Fruit fly (Drosophila melanogaster) whole organism, embryonic: ENCODE data around the gene unc-119.
A peak's percentile ranks its signal among the peaks of the same experiment; 100 is the strongest.

ENCODE experiments used
- Antp ChIP-seq: fragments of 200-800 bp; sonication (Bioruptor generic); optimal IDR thresholded peaks from 3 replicates; lab custom pipeline; 2016; ENCODE audit warnings: missing biosample characterization, missing genetic modification characterization
- Awh ChIP-seq: fragments of 200-800 bp; sonication (Bioruptor generic); IDR thresholded peaks from 2 replicates; pipeline ENCODE4, ENCODE4 v1.3.6; 2022; ENCODE audit warnings: missing biosample characterization, missing genetic modification characterization
- BEAF-32 ChIP-seq: fragments of 200-800 bp; sonication (Bioruptor generic); optimal IDR thresholded peaks from 3 replicates; lab custom pipeline; 2017; ENCODE audit warnings: missing biosample characterization, missing genetic modification characterization, mild to moderate bottlenecking, moderate library complexity, missing genetic modification reagents
- CG10267 ChIP-seq: fragments of 200-800 bp; sonication (Bioruptor generic); optimal IDR thresholded peaks from 2 replicates; lab custom pipeline; 2018; ENCODE audit warnings: missing biosample characterization, mild to moderate bottlenecking, missing genetic modification characterization, moderate library complexity
- CG11093 ChIP-seq: fragments of 200-800 bp; sonication (Bioruptor generic); IDR thresholded peaks from 3 replicates; pipeline ENCODE4 v1.3.6; 2022; ENCODE audit warnings: missing biosample characterization, missing genetic modification characterization
- CG11560 ChIP-seq: fragments of 200-800 bp; sonication (Bioruptor generic); IDR thresholded peaks from 3 replicates; pipeline ENCODE4 v1.3.6; 2022; ENCODE audit warnings: missing biosample characterization, missing genetic modification characterization
- CG11696 ChIP-seq: fragments of 200-800 bp; sonication (Bioruptor generic); IDR thresholded peaks from 2 replicates; pipeline ENCODE4 v1.3.6; 2022; ENCODE audit warnings: missing biosample characterization, missing genetic modification characterization
- CG12236 ChIP-seq: fragments of 200-800 bp; sonication (Bioruptor generic); optimal IDR thresholded peaks from 2 replicates; lab custom pipeline; 2016; ENCODE audit warnings: missing biosample characterization, missing genetic modification characterization
- CG12391 ChIP-seq: fragments of 200-800 bp; sonication (Bioruptor generic); optimal IDR thresholded peaks from 3 replicates; lab custom pipeline; 2018; ENCODE audit warnings: missing biosample characterization, mild to moderate bottlenecking, missing genetic modification characterization, moderate library complexity
- CG14441 ChIP-seq: fragments of 200-800 bp; sonication (Bioruptor generic); IDR thresholded peaks from 2 replicates; pipeline ENCODE4 v1.3.6; 2022; ENCODE audit warnings: missing biosample characterization, missing genetic modification characterization
- CG14860 ChIP-seq: fragments of 200-800 bp; sonication (Bioruptor generic); IDR thresholded peaks from 3 replicates; pipeline ENCODE4 v1.3.6; 2022; ENCODE audit warnings: missing biosample characterization, missing genetic modification characterization; ENCODE audit not compliant: partially characterized antibody
- CG15696 ChIP-seq: fragments of 200-800 bp; sonication (Bioruptor generic); optimal IDR thresholded peaks from 2 replicates; lab custom pipeline; 2019; ENCODE audit warnings: missing biosample characterization, mild to moderate bottlenecking, missing genetic modification characterization, moderate library complexity
- CG16813 ChIP-seq: fragments of 200-800 bp; sonication (Bioruptor generic); IDR thresholded peaks from 3 replicates; pipeline ENCODE4 v1.3.6; 2022; ENCODE audit warnings: missing biosample characterization, missing genetic modification characterization; ENCODE audit not compliant: partially characterized antibody
- CG16815 ChIP-seq: fragments of 200-800 bp; sonication (Bioruptor generic); optimal IDR thresholded peaks from 3 replicates; lab custom pipeline; 2017; ENCODE audit warnings: missing biosample characterization, mild to moderate bottlenecking, missing genetic modification characterization
- CG17612 ChIP-seq: fragments of 200-800 bp; sonication (Bioruptor generic); IDR thresholded peaks from 2 replicates; pipeline ENCODE4 v1.3.6; 2022; ENCODE audit warnings: missing biosample characterization, missing genetic modification characterization
- CG1792 ChIP-seq: fragments of 200-800 bp; sonication (Bioruptor generic); optimal IDR thresholded peaks from 2 replicates; lab custom pipeline; 2016; ENCODE audit warnings: missing biosample characterization, missing genetic modification characterization
- CG2129 ChIP-seq: fragments of 200-800 bp; sonication (Bioruptor generic); IDR thresholded peaks from 2 replicates; pipeline ENCODE4 v1.3.6; 2022; ENCODE audit warnings: missing biosample characterization, missing genetic modification characterization; ENCODE audit not compliant: partially characterized antibody
- CG2875 ChIP-seq: fragments of 200-800 bp; sonication (Bioruptor generic); optimal IDR thresholded peaks from 2 replicates; lab custom pipeline; 2017; ENCODE audit warnings: missing biosample characterization, mild to moderate bottlenecking, missing genetic modification characterization, missing genetic modification reagents
- CG2889 ChIP-seq: fragments of 200-800 bp; sonication (Bioruptor generic); IDR thresholded peaks from 3 replicates; pipeline ENCODE4 v1.3.6; 2022; ENCODE audit warnings: missing biosample characterization, missing genetic modification characterization
- CG3281 ChIP-seq: fragments of 200-800 bp; sonication (Bioruptor generic); optimal IDR thresholded peaks from 3 replicates; lab custom pipeline; 2017; ENCODE audit warnings: missing biosample characterization, mild to moderate bottlenecking, missing genetic modification characterization
- CG8388 ChIP-seq: fragments of 200-800 bp; sonication (Bioruptor generic); optimal IDR thresholded peaks from 2 replicates; lab custom pipeline; 2019; ENCODE audit warnings: missing biosample characterization, mild to moderate bottlenecking, missing genetic modification characterization, moderate library complexity
- CG8765 ChIP-seq: fragments of 200-800 bp; sonication (Bioruptor generic); IDR thresholded peaks from 2 replicates; pipeline ENCODE4 v1.3.6; 2022; ENCODE audit warnings: missing biosample characterization, missing genetic modification characterization
- CG9727 ChIP-seq: fragments of 200-800 bp; sonication (Bioruptor generic); optimal IDR thresholded peaks from 3 replicates; lab custom pipeline; 2017; ENCODE audit warnings: missing biosample characterization, mild to moderate bottlenecking, missing genetic modification characterization
- Dek ChIP-seq: fragments of 200-800 bp; sonication (Bioruptor generic); optimal IDR thresholded peaks from 3 replicates; lab custom pipeline; 2019; ENCODE audit warnings: missing biosample characterization, mild to moderate bottlenecking, missing genetic modification characterization, moderate library complexity
- Dip2 ChIP-seq: fragments of 200-800 bp; sonication (Bioruptor generic); IDR thresholded peaks from 2 replicates; pipeline ENCODE4 v1.3.6; 2022; ENCODE audit warnings: missing biosample characterization, missing genetic modification characterization
- Dll ChIP-seq: fragments of 200-800 bp; sonication (Bioruptor generic); IDR thresholded peaks from 4 replicates; pipeline ENCODE4 v1.3.6; 2022; ENCODE audit warnings: missing biosample characterization, missing genetic modification characterization; ENCODE audit not compliant: partially characterized antibody
- E2f2 ChIP-seq: fragments of 200-800 bp; sonication (Bioruptor generic); IDR thresholded peaks from 2 replicates; pipeline ENCODE4 v1.3.6; 2022; ENCODE audit warnings: missing biosample characterization, missing genetic modification characterization
- Ets65A ChIP-seq: fragments of 200-800 bp; sonication (Bioruptor generic); peaks from one replicate; lab custom pipeline; 2016; ENCODE audit warnings: missing biosample characterization, missing genetic modification characterization
- Hmx ChIP-seq: fragments of 200-800 bp; sonication (Bioruptor generic); optimal IDR thresholded peaks from 2 replicates; lab custom pipeline; 2016; ENCODE audit warnings: missing biosample characterization, missing genetic modification characterization
- Xbp1 ChIP-seq: fragments of 200-800 bp; sonication (Bioruptor generic); optimal IDR thresholded peaks from 3 replicates; lab custom pipeline; 2016; ENCODE audit warnings: missing biosample characterization, mild to moderate bottlenecking, missing genetic modification characterization
- YL-1 ChIP-seq: fragments of 200-800 bp; sonication (Bioruptor generic); optimal IDR thresholded peaks from 3 replicates; lab custom pipeline; 2017; ENCODE audit warnings: missing biosample characterization, mild to moderate bottlenecking, missing genetic modification characterization
- ase ChIP-seq: fragments of 200-800 bp; sonication (Bioruptor generic); IDR thresholded peaks from 3 replicates; pipeline ENCODE4 v1.3.6; 2022; ENCODE audit warnings: missing biosample characterization, missing genetic modification characterization
- br ChIP-seq: fragments of >200 bp; optimal IDR thresholded peaks from 2 replicates; lab custom pipeline; 2017
- cato ChIP-seq: fragments of 200-800 bp; sonication (Bioruptor generic); optimal IDR thresholded peaks from 2 replicates; lab custom pipeline; 2016; ENCODE audit warnings: missing biosample characterization, missing genetic modification characterization, borderline replicate concordance
- dan ChIP-seq: fragments of 200-800 bp; sonication (Bioruptor generic); IDR thresholded peaks from 2 replicates; pipeline ENCODE4 v1.3.6; 2022; ENCODE audit warnings: missing biosample characterization, missing genetic modification characterization
- dmrt11E ChIP-seq: fragments of 200-800 bp; sonication (Bioruptor generic); optimal IDR thresholded peaks from 3 replicates; lab custom pipeline; 2018; ENCODE audit warnings: missing biosample characterization, mild to moderate bottlenecking, missing genetic modification characterization, moderate library complexity
- dysf ChIP-seq: fragments of 200-800 bp; sonication (Bioruptor generic); IDR thresholded peaks from 3 replicates; pipeline ENCODE4 v1.3.6; 2022; ENCODE audit warnings: missing biosample characterization, missing genetic modification characterization
- gem ChIP-seq: fragments of 200-800 bp; sonication (Bioruptor generic); optimal IDR thresholded peaks from 2 replicates; lab custom pipeline; 2019; ENCODE audit warnings: missing biosample characterization, mild to moderate bottlenecking, missing genetic modification characterization, moderate library complexity
- gro ChIP-seq: fragments of 200-800 bp; sonication (Bioruptor generic); optimal IDR thresholded peaks from 2 replicates; lab custom pipeline; 2016; ENCODE audit warnings: missing biosample characterization, missing genetic modification characterization
- kni ChIP-seq: fragments of 200-800 bp; sonication (Bioruptor generic); optimal IDR thresholded peaks from 3 replicates; lab custom pipeline; 2017; ENCODE audit warnings: mild to moderate bottlenecking, missing biosample characterization, missing genetic modification reagents, missing genetic modification characterization
- lmd ChIP-seq: fragments of 200-800 bp; sonication (Bioruptor generic); IDR thresholded peaks from 2 replicates; pipeline ENCODE4 v1.3.6; 2022; ENCODE audit warnings: missing biosample characterization, missing genetic modification characterization
- lov ChIP-seq, 2 experiments: fragments of 200-800 bp in 1 of 2; fragments of >200 bp in 1 of 2; sonication (Bioruptor generic) in 1 of 2; IDR thresholded peaks in 1 of 2; optimal IDR thresholded peaks in 1 of 2; 2 replicates in 1 of 2; 3 replicates in 1 of 2; pipeline versions ENCODE4 v1.3.6 to Lab custom; 2017 to 2022; ENCODE audit warnings: missing biosample characterization in 1 of 2, missing genetic modification characterization in 1 of 2
- luna ChIP-seq: fragments of 200-800 bp; sonication (Bioruptor generic); optimal IDR thresholded peaks from 2 replicates; lab custom pipeline; 2016; ENCODE audit warnings: missing biosample characterization, missing genetic modification characterization
- mld ChIP-seq: fragments of 200-800 bp; sonication (Bioruptor generic); IDR thresholded peaks from 3 replicates; pipeline ENCODE4 v1.3.6; 2022; ENCODE audit warnings: missing biosample characterization, missing genetic modification characterization; ENCODE audit not compliant: partially characterized antibody
- nmo ChIP-seq: fragments of 200-800 bp; sonication (Bioruptor generic); optimal IDR thresholded peaks from 2 replicates; lab custom pipeline; 2018; ENCODE audit warnings: missing biosample characterization, mild to moderate bottlenecking, missing genetic modification characterization, moderate library complexity
- sisA ChIP-seq: fragments of 200-800 bp; sonication (Bioruptor generic); IDR thresholded peaks from 2 replicates; pipeline ENCODE4 v1.3.6; 2022; ENCODE audit warnings: missing biosample characterization, missing genetic modification characterization
- tna ChIP-seq: fragments of 200-800 bp; sonication (Bioruptor generic); IDR thresholded peaks from 2 replicates; pipeline ENCODE4 v1.3.6; 2022; ENCODE audit warnings: missing biosample characterization, missing genetic modification characterization; ENCODE audit not compliant: partially characterized antibody
- tx ChIP-seq: fragments of 200-800 bp; sonication (Bioruptor generic); optimal IDR thresholded peaks from 2 replicates; lab custom pipeline; 2016; ENCODE audit warnings: missing biosample characterization, missing genetic modification characterization
- usp ChIP-seq: fragments of >200 bp; optimal IDR thresholded peaks from 2 replicates; lab custom pipeline; 2017; ENCODE audit warnings: missing biosample characterization, missing genetic modification characterization
- zf30C ChIP-seq: fragments of 200-800 bp; sonication (Bioruptor generic); optimal IDR thresholded peaks from 3 replicates; lab custom pipeline; 2018; ENCODE audit warnings: missing biosample characterization, mild to moderate bottlenecking, missing genetic modification characterization

unc-119 gene

dm6 chrX:7338538-7338937, 47.4 kb upstream of the unc-119 start (continued):
- TF ChIP-seq luna (GFP tag; lab: Kevin White, UChicago) (peak; percentile 26), Awh (GFP tag; lab: Robert Waterston, UW) (peak; percentile 68; the same call in 1 of the 2 replicates), CG16813 (GFP tag; lab: Robert Waterston, UW) (no peak), CG16815 (GFP tag; lab: Kevin White, UChicago) (no peak), CG14441 (GFP tag; lab: Robert Waterston, UW) (peak; percentile 45; the same call in 1 of the 2 replicates), gro (GFP tag; lab: Kevin White, UChicago) (peak; percentile 46), kni (no peak), Dek (tag; lab: Kevin White, UChicago) (peak; percentile 41), br (lab: Kevin White, UChicago) (no peak), CG8388 (GFP tag; lab: Kevin White, UChicago) (peak; percentile 60), CG11696 (GFP tag; lab: Robert Waterston, UW) (no peak), CG2889 (GFP tag; lab: Robert Waterston, UW) (no peak), Dip2 (GFP tag; lab: Robert Waterston, UW) (no peak), Hmx (GFP tag; lab: Kevin White, UChicago) (no peak), Ets65A (peak; percentile 4), CG10267 (tag; lab: Kevin White, UChicago) (peak; percentile 51), dysf (GFP tag; lab: Robert Waterston, UW) (peak; percentile 67), YL-1 (peak; percentile 13), CG17612 (GFP tag; lab: Robert Waterston, UW) (no peak), CG8765 (GFP tag; lab: Robert Waterston, UW) (no peak), CG12236 (no peak), mld (GFP tag; lab: Robert Waterston, UW) (no peak), CG9727 (GFP tag; lab: Kevin White, UChicago) (peak; percentile 51), CG1792 (GFP tag; lab: Kevin White, UChicago) (no peak), tna (GFP tag; lab: Robert Waterston, UW) (no peak), Dll (GFP tag; lab: Robert Waterston, UW) (no peak), BEAF-32 (no peak), CG3281 (GFP tag; lab: Kevin White, UChicago) (peak; percentile 76), sisA (GFP tag; lab: Robert Waterston, UW) (peak; percentile 36; the same call in 1 of the 2 replicates), CG2129 (no peak), cato (GFP tag; lab: Kevin White, UChicago) (peak; percentile 23), CG2875 (GFP tag; lab: Kevin White, UChicago) (peak; percentile 63), lmd (peak; percentile 61), nmo (GFP tag; lab: Kevin White, UChicago) (peak; percentile 62), tx (no peak), lov (optimal IDR thresholded peaks at IDR 0.05; lab: Kevin White, UChicago) (no peak), lov (GFP tag; IDR thresholded peaks at IDR 0.05; lab: Robert Waterston, UW) (no peak), CG12391 (tag; lab: Kevin White, UChicago) (peak; percentile 68), Xbp1 (peak; percentile 64), E2f2 (GFP tag; lab: Robert Waterston, UW) (peak; percentile 19; the same call in 1 of the 2 replicates), dan (GFP tag; lab: Robert Waterston, UW) (no peak), Antp (peak; percentile 17), usp (GFP tag; lab: Kevin White, UChicago) (no peak), ase (GFP tag; lab: Robert Waterston, UW) (0 out of 3 replicates have a peak, but pooled peaks have one; percentile 9), CG11093 (0 out of 3 replicates have a peak, but pooled peaks have one; percentile 35), CG11560 (no peak), zf30C (GFP tag; lab: Kevin White, UChicago) (peak; percentile 58), CG14860 (GFP tag; lab: Robert Waterston, UW) (no peak), dmrt11E (peak; percentile 31), CG15696 (peak; percentile 37), gem (tag; lab: Kevin White, UChicago) (peak; percentile 84)
